Worm (Caenorhabditis elegans): Measurements from ENCODE around the gene stdh-4.
"Not testable (repeated sequence)": the region's sequence is repeated elsewhere in the genome, so short reads cannot be mapped to it uniquely, and the experiment has no call there.

DNA sequence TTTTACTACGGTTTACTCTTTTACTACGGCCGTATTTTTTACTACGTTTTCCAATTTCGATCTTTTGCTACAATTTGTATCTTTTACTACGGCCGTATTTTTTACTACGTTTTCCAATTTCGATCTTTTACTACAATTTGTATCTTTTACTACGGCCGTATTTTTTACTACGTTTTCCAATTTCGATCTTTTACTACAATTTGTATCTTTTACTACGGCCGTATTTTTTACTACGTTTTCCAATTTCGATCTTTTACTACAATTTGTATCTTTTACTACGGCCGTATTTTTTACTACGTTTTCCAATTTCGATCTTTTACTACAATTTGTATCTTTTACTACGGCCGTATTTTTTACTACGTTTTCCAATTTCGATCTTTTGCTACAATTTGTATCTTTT lies 25.7 kb downstream of the stdh-4 start, which contains the start of gene F25G6.1:
- TF ChIP-seq tra-4 (tag; optimal IDR thresholded peaks at IDR 0.05); sea-1 (GFP tag; conservative IDR thresholded peaks at IDR 0.05); tbx-37 (GFP tag; conservative IDR thresholded peaks at IDR 0.05): not testable (repeated sequence)
